Worm (Caenorhabditis elegans) whole organism, L4 larva: ENCODE results near the gene F17C11.11.

ENCODE experiments used
- R02D3.7 ChIP-seq: fragments of 150-350 bp; sonication (generic microtip); optimal IDR thresholded peaks from 3 replicates; lab custom pipeline; 2014; ENCODE audit warnings: missing biosample characterization, missing genetic modification characterization
- cey-2 ChIP-seq: sonication (generic microtip); optimal IDR thresholded peaks from 3 replicates; lab custom pipeline; 2017; ENCODE audit warnings: missing genetic modification characterization, mild to moderate bottlenecking, missing compliant biosample characterization, antibody characterized with exemption, borderline replicate concordance; ENCODE audit not compliant: insufficient read depth
- lin-13 ChIP-seq: fragments of 150-350 bp; optimal IDR thresholded peaks from 2 replicates; lab custom pipeline; 2014; ENCODE audit warnings: missing biosample characterization, missing genetic modification reagents, missing genetic modification characterization
- lin-15B ChIP-seq: fragments of 150-350 bp; sonication (generic microtip); optimal IDR thresholded peaks from 3 replicates; lab custom pipeline; 2014; ENCODE audit warnings: missing biosample characterization, missing genetic modification characterization
- lin-39 ChIP-seq: fragments of 150-350 bp; optimal IDR thresholded peaks from 2 replicates; lab custom pipeline; 2014; ENCODE audit warnings: missing biosample characterization, missing genetic modification reagents, missing genetic modification characterization
- nhr-11 ChIP-seq: fragments of 150-350 bp; optimal IDR thresholded peaks from 2 replicates; lab custom pipeline; 2014; ENCODE audit warnings: missing biosample characterization, missing genetic modification characterization
- nhr-237 ChIP-seq: sonication (generic microtip); optimal IDR thresholded peaks from 2 replicates; lab custom pipeline; 2017; ENCODE audit warnings: missing biosample characterization, missing genetic modification characterization
- nhr-28 ChIP-seq: fragments of 150-350 bp; optimal IDR thresholded peaks from 2 replicates; lab custom pipeline; 2014; ENCODE audit warnings: missing biosample characterization, missing genetic modification characterization
- nhr-6 ChIP-seq: fragments of 150-350 bp; optimal IDR thresholded peaks from 2 replicates; lab custom pipeline; 2014; ENCODE audit warnings: missing biosample characterization, missing genetic modification characterization

ce11 chrV:10955681-10956476, 17.3 kb upstream of the F17C11.11 start, which contains the start of gene F17C11.13:
- TF ChIP-seq cey-2 (no peak), lin-13 (no peak), nhr-6 (tag; lab: Kevin White, UChicago) (no peak), lin-15B (tag; lab: Kevin White, UChicago) (no peak), nhr-237 (tag; lab: Kevin White, UChicago) (no peak), nhr-28 (tag; lab: Kevin White, UChicago) (no peak), lin-39 (tag; lab: Kevin White, UChicago) (no peak), R02D3.7 (tag; lab: Kevin White, UChicago) (no peak), nhr-11 (no peak)
